Fruit fly (Drosophila melanogaster) ovary, adult (tissue): ENCODE results near the gene nonC.

Source experiments
- CG17801 ChIP-seq: fragments of 200-800 bp; optimal IDR thresholded peaks from 2 replicates; lab custom pipeline; 2019; ENCODE audit warnings: missing biosample characterization, mild to moderate bottlenecking, missing genetic modification characterization, moderate library complexity; ENCODE audit not compliant: partially characterized antibody

nonC gene

dm6 chrX:6853384-6853783 is 29.1 kb downstream of the nonC start:
- no peak for TF ChIP-seq CG17801 (GFP tag; lab: Kevin White, UChicago)

DNA sequence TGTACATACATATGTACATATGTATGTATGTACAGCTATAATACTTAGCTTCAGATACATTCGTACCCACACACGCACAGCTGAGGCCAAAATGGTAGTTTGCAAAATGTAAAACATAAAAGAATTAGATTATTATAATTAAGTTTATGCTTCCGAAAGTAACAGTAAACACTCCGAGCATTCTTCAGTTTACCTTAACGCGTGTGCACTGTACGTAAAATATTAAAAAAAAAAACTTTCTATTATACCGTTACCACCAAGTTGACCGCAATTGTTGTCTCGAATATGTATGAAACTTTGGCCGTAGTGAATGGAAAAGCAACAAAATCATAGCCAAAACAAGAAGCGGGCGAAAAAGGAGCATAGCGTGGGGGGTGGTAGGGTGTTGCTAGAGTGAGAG is 30.3 kb downstream of the nonC start:
- peak; percentile 0 for TF ChIP-seq CG17801 (GFP tag; lab: Kevin White, UChicago)

- TF ChIP-seq CG17801 (GFP tag; lab: Kevin White, UChicago) = no peak
Measured at dm6 chrX:6855366-6856200, 31.3 kb downstream of the nonC start.

- peak; percentile 84 for TF ChIP-seq CG17801 (GFP tag; lab: Kevin White, UChicago)
Measured at dm6 chrX:6856332-6856995, 32.2 kb downstream of the nonC start.

dm6 chrX:6857269-6857668 is 33.0 kb downstream of the nonC start:
- no peak for TF ChIP-seq CG17801 (GFP tag; lab: Kevin White, UChicago)

- TF ChIP-seq CG17801 (GFP tag; lab: Kevin White, UChicago) = no peak
Measured at dm6 chrX:6857693-6858092, 33.4 kb downstream of the nonC start.

DNA sequence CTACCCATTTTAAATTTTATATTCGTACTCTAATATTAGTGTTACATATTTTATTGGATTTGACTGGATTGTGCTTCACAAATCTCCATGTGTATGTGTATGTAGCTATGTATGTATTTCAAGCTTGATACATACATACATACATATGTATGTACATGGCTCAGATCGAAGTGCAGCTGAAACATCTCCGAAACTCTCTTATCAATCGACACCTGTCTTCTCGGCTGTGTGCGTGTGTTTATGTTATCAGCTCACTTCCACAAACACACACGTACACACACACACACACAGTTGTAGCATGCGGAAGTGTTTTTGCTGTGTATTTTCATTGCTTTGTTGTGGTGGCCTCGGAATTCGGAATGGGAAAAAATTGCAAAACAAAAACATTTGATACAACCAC is 34.9 kb downstream of the nonC start:
- TF ChIP-seq CG17801 (GFP tag; lab: Kevin White, UChicago) = no peak

DNA sequence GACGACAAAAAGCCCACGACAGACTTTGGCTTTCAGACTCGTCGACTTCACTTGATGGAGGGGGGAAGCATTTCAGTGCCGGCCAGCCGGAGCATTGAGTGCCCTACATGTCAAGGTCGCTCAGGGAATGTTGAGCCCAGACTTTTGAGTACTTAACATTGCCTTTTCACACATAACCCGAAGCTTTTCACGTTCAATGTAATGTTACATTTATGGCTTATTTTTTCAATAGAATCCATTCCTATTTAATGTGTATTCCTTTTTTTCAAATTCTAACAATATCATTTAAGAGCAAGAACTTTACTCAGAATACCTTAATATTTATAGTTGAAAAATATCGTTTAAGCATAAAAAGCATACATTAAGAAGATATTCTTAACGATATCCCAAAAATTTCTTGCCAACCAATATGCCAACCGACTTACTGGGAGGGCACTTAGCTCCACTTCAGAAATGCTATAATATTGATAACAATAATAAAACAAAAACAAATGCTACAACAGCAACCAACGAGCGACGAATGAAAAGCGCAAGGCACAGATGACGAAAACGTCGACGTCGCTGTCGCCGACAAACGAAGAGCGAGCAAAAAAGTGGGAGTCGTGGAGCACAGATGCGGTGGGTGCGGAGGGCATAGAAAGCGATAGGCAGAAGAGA is 35.6 kb downstream of the nonC start:
- peak; percentile 81 for TF ChIP-seq CG17801 (GFP tag; lab: Kevin White, UChicago)

DNA sequence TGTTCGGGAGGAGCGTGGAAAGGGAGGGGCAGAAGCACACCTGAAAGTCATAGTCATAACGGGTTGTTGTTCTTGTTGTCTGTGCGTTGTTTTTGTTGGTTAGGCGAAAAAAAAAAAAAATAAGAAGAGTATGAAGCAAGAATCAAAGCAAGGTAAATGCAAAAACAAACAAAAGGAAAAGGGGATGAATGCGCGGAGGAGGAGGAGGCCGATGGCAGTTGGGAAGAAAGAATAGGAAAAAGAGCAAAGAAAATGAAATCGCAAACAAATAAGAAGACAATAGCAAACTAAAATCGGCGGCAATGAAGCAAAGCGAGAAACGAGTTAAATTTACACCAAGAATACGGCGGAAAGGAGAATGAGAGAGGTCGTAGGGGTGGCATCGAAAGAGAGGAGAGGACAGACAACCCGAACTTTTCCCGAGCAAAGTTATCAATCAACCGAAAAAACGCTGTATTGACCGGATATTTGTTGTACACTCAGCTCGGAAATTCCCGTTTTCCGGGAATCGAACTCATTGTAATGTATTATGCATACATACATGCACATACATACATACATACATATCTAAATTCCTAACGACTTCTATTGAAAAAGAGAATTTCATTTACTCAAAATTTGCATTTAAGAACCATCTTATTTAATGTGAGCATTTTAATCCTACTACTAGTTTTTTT is 36.3 kb downstream of the nonC start:
- TF ChIP-seq CG17801 (GFP tag; lab: Kevin White, UChicago) = no peak

DNA sequence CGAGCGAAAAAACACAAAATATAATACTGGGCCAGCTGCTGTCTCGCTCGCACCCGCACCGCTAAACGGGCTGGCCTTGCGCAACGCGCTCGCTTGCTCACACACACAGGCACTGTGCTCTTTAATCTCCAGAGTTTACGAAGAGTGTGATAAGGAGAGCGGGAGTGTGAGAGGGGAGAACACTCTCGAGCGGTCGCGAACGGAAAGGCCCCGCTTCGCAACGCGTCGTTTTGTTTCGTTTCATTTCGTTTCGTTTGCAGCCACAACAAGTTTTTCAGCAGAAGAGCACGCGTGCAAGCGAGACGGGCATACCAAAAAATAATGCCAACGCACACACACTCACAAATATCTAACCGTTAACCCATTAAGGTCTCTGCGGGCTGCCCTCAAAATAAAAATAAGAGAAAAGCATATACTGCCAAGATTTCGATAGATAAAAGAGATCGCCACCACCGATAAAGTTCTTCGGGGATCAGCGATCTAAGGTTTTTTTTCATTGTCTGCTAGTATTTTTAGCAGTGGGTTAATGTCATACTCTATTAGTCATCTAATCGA is 37.3 kb downstream of the nonC start:
- TF ChIP-seq CG17801 (GFP tag; lab: Kevin White, UChicago) = peak; percentile 89

DNA sequence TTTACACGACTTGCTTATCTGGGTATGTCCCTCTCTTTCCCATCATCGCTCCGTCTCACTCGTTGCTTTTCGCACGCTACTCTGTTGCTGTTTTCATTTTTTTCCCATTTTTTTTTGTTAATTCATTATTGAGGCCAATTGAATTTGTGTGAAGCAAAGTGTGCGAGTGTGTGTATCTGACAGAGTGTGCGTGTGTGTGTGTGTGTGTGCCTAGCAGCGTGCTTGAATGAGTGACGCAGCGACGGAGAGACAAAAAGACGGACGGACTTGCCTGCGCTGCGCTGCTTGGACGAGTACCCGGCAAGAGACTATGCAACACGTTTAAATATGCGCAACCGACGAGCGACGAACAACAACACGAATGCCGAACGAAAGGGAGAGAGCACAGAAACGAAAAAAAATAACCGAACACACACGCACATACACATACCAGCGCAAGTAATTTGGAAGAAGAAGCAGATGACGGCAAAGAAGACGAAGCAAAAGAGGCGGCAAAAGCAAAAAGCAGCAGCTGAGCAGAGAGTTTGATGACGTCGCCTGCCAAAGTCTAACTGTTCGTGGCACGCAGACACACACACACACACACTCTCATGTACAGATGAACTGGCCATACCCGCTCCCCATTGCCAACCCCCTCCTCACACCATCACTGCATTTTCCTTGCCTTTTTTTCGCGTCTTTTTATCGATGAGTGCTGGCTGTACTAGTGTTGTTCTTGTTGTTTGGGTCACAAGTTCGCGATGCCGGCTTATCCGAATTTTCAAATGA is 38.4 kb downstream of the nonC start:
- TF ChIP-seq CG17801 (GFP tag; lab: Kevin White, UChicago) = no peak

DNA sequence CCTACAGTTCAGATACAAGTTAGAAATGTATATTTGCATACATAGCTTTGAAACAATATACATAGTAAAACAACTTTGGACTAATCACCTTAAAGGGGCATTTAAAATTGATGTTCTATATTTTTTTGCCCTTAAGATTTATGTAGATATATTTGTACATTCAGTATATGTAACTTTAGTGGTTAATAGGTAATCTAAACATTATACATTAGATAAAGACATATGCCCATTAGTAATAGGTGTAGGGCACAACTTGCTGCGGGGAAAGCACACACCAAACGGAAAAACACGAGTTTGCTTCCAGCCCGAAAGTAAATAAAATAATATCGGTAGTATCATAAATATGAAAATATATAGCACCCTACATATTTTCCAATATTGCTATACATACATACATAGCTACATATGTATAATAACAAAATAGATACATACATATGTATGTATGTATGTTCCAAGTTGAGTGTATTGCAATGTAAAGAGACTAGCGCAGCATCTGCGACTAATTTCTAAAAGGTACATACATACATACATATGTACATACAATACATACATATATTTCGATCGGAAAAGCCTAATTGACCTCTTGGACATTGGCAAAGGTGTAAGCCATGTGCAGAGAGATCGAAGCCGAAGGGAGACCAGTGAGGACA is 39.1 kb downstream of the nonC start, which contains the start of gene CG43736:
Gene CG43736, plus strand, starts transcription at position 600 of the 650 bp plus-strand sequence.
- TF ChIP-seq CG17801 (GFP tag; lab: Kevin White, UChicago) = peak; percentile 99

DNA sequence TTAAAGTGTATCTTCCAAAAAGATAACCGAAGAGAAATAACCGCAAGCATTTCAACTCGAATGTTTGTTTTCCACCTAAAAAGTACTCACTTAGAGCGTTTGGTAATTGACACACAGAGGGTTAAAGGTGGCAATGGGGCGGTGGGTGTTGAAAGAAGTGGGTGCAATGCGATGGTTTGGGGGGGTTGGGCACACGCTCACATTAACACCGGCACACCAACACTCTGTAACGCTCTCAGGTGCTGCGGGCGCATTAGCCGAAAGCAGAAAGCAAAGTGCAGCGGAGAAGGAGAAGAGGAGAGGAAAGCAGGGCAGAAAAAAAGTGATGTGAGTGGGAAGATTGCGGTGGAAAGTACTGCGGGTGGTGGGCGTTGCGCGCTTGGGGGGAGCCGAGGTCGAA is 40.7 kb downstream of the nonC start:
- no peak for TF ChIP-seq CG17801 (GFP tag; lab: Kevin White, UChicago)
